Worm (Caenorhabditis elegans) whole organism, late embryonic: ENCODE measurements around the gene srv-15.

Experiments
- C38D4.7 ChIP-seq: fragments of 200-800 bp; sonication (Bioruptor generic); optimal IDR thresholded peaks from 2 replicates; lab custom pipeline; 2018; ENCODE audit warnings: mild to moderate bottlenecking, missing genetic modification characterization, moderate library complexity, missing compliant biosample characterization
- K09A11.1 ChIP-seq: sonication (generic microtip); optimal IDR thresholded peaks from 2 replicates; lab custom pipeline; 2017; ENCODE audit warnings: antibody characterized with exemption, mild to moderate bottlenecking, missing genetic modification characterization, missing compliant biosample characterization; ENCODE audit not compliant: insufficient read depth
- T23F11.4 ChIP-seq: fragments of 200-800 bp; sonication (Bioruptor generic); optimal IDR thresholded peaks from 2 replicates; lab custom pipeline; 2018; ENCODE audit warnings: mild to moderate bottlenecking, missing genetic modification characterization, missing compliant biosample characterization
- ama-1 ChIP-seq: fragments of 150-350 bp; optimal IDR thresholded peaks from 2 replicates; lab custom pipeline; 2014
- ceh-14 ChIP-seq: sonication (generic microtip); optimal IDR thresholded peaks from 2 replicates; lab custom pipeline; 2016; ENCODE audit warnings: missing genotype, missing genetic modification characterization, missing compliant biosample characterization
- ceh-18 ChIP-seq: sonication (generic microtip); optimal IDR thresholded peaks from 2 replicates; lab custom pipeline; 2016; ENCODE audit warnings: missing genetic modification characterization, missing compliant biosample characterization
- ceh-19 ChIP-seq: fragments of 200-800 bp; sonication (Bioruptor generic); optimal IDR thresholded peaks from 2 replicates; lab custom pipeline; 2018; ENCODE audit warnings: mild to moderate bottlenecking, missing genetic modification characterization, missing compliant biosample characterization
- ceh-2 ChIP-seq: sonication (generic microtip); optimal IDR thresholded peaks from 2 replicates; lab custom pipeline; 2016; ENCODE audit warnings: missing genotype, missing genetic modification characterization, missing compliant biosample characterization
- ceh-22 ChIP-seq: sonication (generic microtip); optimal IDR thresholded peaks from 2 replicates; lab custom pipeline; 2017; ENCODE audit warnings: missing biosample characterization, missing genetic modification characterization
- ceh-31 ChIP-seq: sonication (generic microtip); optimal IDR thresholded peaks from 2 replicates; lab custom pipeline; 2016; ENCODE audit warnings: missing genetic modification characterization, missing compliant biosample characterization
- ceh-34 ChIP-seq: sonication (generic microtip); optimal IDR thresholded peaks from 2 replicates; lab custom pipeline; 2016; ENCODE audit warnings: mild to moderate bottlenecking, missing genetic modification characterization, missing compliant biosample characterization
- ceh-45 ChIP-seq: fragments of 200-800 bp; sonication (Bioruptor generic); IDR thresholded peaks from 2 replicates; pipeline ENCODE4 v1.3.6; 2022; ENCODE audit warnings: missing genetic modification reagents, missing genetic modification characterization, missing compliant biosample characterization
- ceh-6 ChIP-seq: fragments of 200-800 bp; sonication (Bioruptor generic); optimal IDR thresholded peaks from 2 replicates; lab custom pipeline; 2018; ENCODE audit warnings: mild to moderate bottlenecking, missing genetic modification characterization, missing compliant biosample characterization
- ceh-9 ChIP-seq: sonication (generic microtip); optimal IDR thresholded peaks from 2 replicates; lab custom pipeline; 2016; ENCODE audit warnings: mild to moderate bottlenecking, missing genetic modification characterization, inconsistent platforms, missing compliant biosample characterization
- che-1 ChIP-seq: sonication (generic microtip); optimal IDR thresholded peaks from 2 replicates; lab custom pipeline; 2016; ENCODE audit warnings: mild to moderate bottlenecking, missing genetic modification characterization, missing compliant biosample characterization
- dmd-4 ChIP-seq: sonication (generic microtip); optimal IDR thresholded peaks from 2 replicates; lab custom pipeline; 2016; ENCODE audit warnings: borderline replicate concordance, missing genetic modification characterization, missing compliant biosample characterization
- elt-2 ChIP-seq: sonication (generic microtip); optimal IDR thresholded peaks from 2 replicates; lab custom pipeline; 2016; ENCODE audit warnings: missing genetic modification reagents, missing genetic modification characterization, missing compliant biosample characterization
- elt-4 ChIP-seq: sonication (generic microtip); optimal IDR thresholded peaks from 2 replicates; lab custom pipeline; 2016; ENCODE audit warnings: missing genetic modification characterization, missing compliant biosample characterization
- ets-4 ChIP-seq: sonication (generic microtip); optimal IDR thresholded peaks from 2 replicates; lab custom pipeline; 2016; ENCODE audit warnings: missing genetic modification characterization, missing compliant biosample characterization
- fkh-10 ChIP-seq: fragments of 150-350 bp; optimal IDR thresholded peaks from 2 replicates; lab custom pipeline; 2014; ENCODE audit warnings: missing biosample characterization, missing genetic modification reagents, missing genetic modification characterization
- hlh-15 ChIP-seq: sonication (generic microtip); optimal IDR thresholded peaks from 2 replicates; lab custom pipeline; 2016; ENCODE audit warnings: missing genetic modification characterization, missing compliant biosample characterization
- hlh-30 ChIP-seq: sonication (generic microtip); optimal IDR thresholded peaks from 2 replicates; lab custom pipeline; 2017; ENCODE audit warnings: antibody characterized with exemption, missing genetic modification characterization, missing compliant biosample characterization; ENCODE audit not compliant: insufficient read depth
- lim-6 ChIP-seq: sonication (generic microtip); optimal IDR thresholded peaks from 2 replicates; lab custom pipeline; 2016; ENCODE audit warnings: missing genetic modification characterization, missing compliant biosample characterization
- lin-11 ChIP-seq: fragments of 200-800 bp; sonication (Bioruptor generic); optimal IDR thresholded peaks from 2 replicates; lab custom pipeline; 2018; ENCODE audit warnings: mild to moderate bottlenecking, missing genetic modification characterization, missing compliant biosample characterization
- mec-3 ChIP-seq: sonication (generic microtip); optimal IDR thresholded peaks from 2 replicates; lab custom pipeline; 2016; ENCODE audit warnings: borderline replicate concordance, missing genetic modification characterization, missing compliant biosample characterization
- nhr-232 ChIP-seq: sonication (generic microtip); optimal IDR thresholded peaks from 2 replicates; lab custom pipeline; 2016; ENCODE audit warnings: missing genetic modification characterization, missing compliant biosample characterization
- npax-4 ChIP-seq: sonication (generic microtip); optimal IDR thresholded peaks from 2 replicates; lab custom pipeline; 2016; ENCODE audit warnings: missing genetic modification characterization, missing compliant biosample characterization
- pag-3 ChIP-seq: sonication (generic microtip); optimal IDR thresholded peaks from 2 replicates; lab custom pipeline; 2016; ENCODE audit warnings: missing compliant biosample characterization, missing genetic modification characterization, borderline replicate concordance
- pax-1 ChIP-seq: fragments of 150-350 bp; optimal IDR thresholded peaks from 2 replicates; lab custom pipeline; 2014; ENCODE audit warnings: missing biosample characterization, missing genetic modification characterization
- pha-2 ChIP-seq: sonication (generic microtip); optimal IDR thresholded peaks from 2 replicates; lab custom pipeline; 2017; ENCODE audit warnings: mild to moderate bottlenecking, missing genetic modification characterization, missing compliant biosample characterization
- pha-4 ChIP-seq: fragments of 150-350 bp; optimal IDR thresholded peaks from 2 replicates; lab custom pipeline; 2018; ENCODE audit warnings: missing biosample characterization, missing genetic modification reagents, missing genetic modification characterization
- pqm-1 ChIP-seq: sonication (generic microtip); optimal IDR thresholded peaks from 2 replicates; lab custom pipeline; 2016; ENCODE audit warnings: missing genetic modification characterization, missing compliant biosample characterization
- pros-1 ChIP-seq: fragments of 150-350 bp; optimal IDR thresholded peaks from 2 replicates; lab custom pipeline; 2014; ENCODE audit warnings: missing biosample characterization, missing genetic modification reagents, missing genetic modification characterization
- rnt-1 ChIP-seq: sonication (generic microtip); optimal IDR thresholded peaks from 2 replicates; lab custom pipeline; 2016; ENCODE audit warnings: missing genetic modification characterization, missing compliant biosample characterization
- sdc-2 ChIP-seq: sonication (generic microtip); optimal IDR thresholded peaks from 2 replicates; lab custom pipeline; 2016; ENCODE audit warnings: missing genotype, missing genetic modification characterization, missing compliant biosample characterization
- sox-2 ChIP-seq: fragments of 200-800 bp; sonication (Bioruptor generic); IDR thresholded peaks from 2 replicates; pipeline ENCODE4 v1.3.6; 2022; ENCODE audit warnings: missing genetic modification reagents, missing genetic modification characterization, missing compliant biosample characterization
- sox-4 ChIP-seq: sonication (generic microtip); optimal IDR thresholded peaks from 2 replicates; lab custom pipeline; 2017; ENCODE audit warnings: mild to moderate bottlenecking, missing genetic modification characterization, inconsistent platforms, missing compliant biosample characterization
- syd-9 ChIP-seq: sonication (generic microtip); optimal IDR thresholded peaks from 2 replicates; lab custom pipeline; 2016; ENCODE audit warnings: mild to moderate bottlenecking, missing genetic modification characterization, moderate library complexity, missing compliant biosample characterization
- tbx-7 ChIP-seq: sonication (generic microtip); optimal IDR thresholded peaks from 2 replicates; lab custom pipeline; 2016; ENCODE audit warnings: missing genotype, missing genetic modification characterization, missing compliant biosample characterization
- unc-3 ChIP-seq, 2 experiments: fragments of 200-800 bp in 1 of 2; sonication (Bioruptor generic) in 1 of 2; sonication (generic microtip) in 1 of 2; conservative IDR thresholded peaks in 1 of 2; optimal IDR thresholded peaks in 1 of 2; 2 replicates each; pipeline versions ENCODE4 v1.3.6 to Lab custom; 2016 to 2022; ENCODE audit warnings: missing compliant biosample characterization in 2 of 2, missing genetic modification characterization in 2 of 2, missing genetic modification reagents in 1 of 2
- unc-55 ChIP-seq: sonication (generic microtip); optimal IDR thresholded peaks from 2 replicates; lab custom pipeline; 2017; ENCODE audit warnings: missing biosample characterization, missing genetic modification reagents, missing genetic modification characterization
- unc-86 ChIP-seq: sonication (generic microtip); optimal IDR thresholded peaks from 2 replicates; lab custom pipeline; 2016; ENCODE audit warnings: missing genetic modification characterization, missing compliant biosample characterization
- zip-5 ChIP-seq: sonication (generic microtip); optimal IDR thresholded peaks from 2 replicates; lab custom pipeline; 2016; ENCODE audit warnings: missing genetic modification characterization, missing compliant biosample characterization
- ztf-16 ChIP-seq: sonication (generic microtip); optimal IDR thresholded peaks from 2 replicates; lab custom pipeline; 2017; ENCODE audit warnings: missing genetic modification characterization, missing compliant biosample characterization

Gene srv-15

DNA sequence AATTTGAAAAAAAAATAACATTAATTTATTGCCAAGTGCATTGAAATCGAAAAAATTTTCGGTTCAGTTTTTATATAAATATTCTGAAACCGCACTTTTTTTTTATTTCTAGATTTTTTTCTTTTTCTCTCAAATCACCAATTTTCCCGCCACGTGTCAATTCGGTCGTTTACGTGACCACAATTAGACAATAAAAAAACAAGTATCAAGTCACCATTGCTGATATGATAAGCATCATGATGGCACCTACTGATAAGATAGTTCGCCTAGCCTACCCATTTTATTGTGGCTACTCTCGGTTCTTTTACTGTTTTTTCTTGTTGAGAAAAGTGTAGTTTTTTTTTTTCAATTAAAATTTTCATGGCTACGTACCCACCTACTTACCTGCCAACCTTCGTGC, 23.4 kb downstream of the srv-15 start:
- TF ChIP-seq elt-2 (tag; lab: Kevin White, UChicago): peak; percentile 93
- TF ChIP-seq mec-3 (tag; lab: Kevin White, UChicago): no peak

DNA sequence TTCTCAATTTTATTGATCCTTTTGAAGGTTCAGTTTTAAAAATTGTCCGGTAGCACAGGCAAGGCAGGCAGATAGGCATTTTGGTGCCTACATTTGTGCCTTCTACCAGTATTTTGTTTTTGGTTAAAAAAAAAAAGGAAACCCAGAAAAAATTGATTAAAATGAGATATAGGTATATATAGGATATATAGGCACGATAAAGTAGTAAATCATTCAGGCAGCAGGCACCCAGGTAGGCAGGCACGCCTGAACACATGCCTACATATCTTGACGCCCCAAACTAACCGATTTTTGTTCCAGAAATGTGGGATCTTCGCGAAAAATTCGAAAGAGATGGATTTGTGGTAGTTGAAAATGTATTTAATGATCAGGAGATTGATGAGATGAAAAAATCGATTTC, 23.9 kb downstream of the srv-15 start, which contains the start of gene Y105C5B.9:
Gene Y105C5B.9 (plus strand): TSS at position 301 of the 400 bp plus-strand sequence.
- no peak for TF ChIP-seq pros-1 (tag; lab: Kevin White, UChicago)
- TF ChIP-seq mec-3 (tag; lab: Kevin White, UChicago): no peak
- TF ChIP-seq syd-9 (tag; lab: Kevin White, UChicago): no peak
- no peak for TF ChIP-seq tbx-7
- TF ChIP-seq pax-1 (tag; lab: Kevin White, UChicago): no peak
- TF ChIP-seq pag-3: no peak
- no peak for TF ChIP-seq ceh-19 (GFP tag; lab: Kevin White, UChicago)
- TF ChIP-seq pha-2 (tag; lab: Kevin White, UChicago): no peak
- no peak for TF ChIP-seq fkh-10 (GFP tag; lab: Kevin White, UChicago)
- TF ChIP-seq, all 69 proteins: peak for 0

DNA sequence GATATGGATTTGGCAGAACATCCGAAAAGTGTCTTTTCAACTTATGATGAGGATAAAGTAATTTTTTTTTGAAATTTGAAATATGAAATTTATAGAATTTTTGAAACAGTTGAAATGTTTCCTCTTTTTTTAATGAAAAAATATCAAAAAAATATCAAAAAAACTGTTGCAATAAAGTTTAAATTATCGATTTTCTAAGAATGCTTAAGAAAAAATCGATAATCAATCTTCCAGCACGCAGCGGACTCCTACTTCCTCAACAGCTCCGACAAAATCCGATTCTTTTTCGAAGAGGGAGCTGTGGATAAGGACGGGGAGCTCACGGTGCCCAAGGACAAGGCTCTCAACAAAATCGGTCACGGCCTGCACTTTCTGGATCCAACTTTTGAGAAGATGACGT, 24.3 kb downstream of the srv-15 start:
- TF ChIP-seq pax-1 (tag; lab: Kevin White, UChicago): no peak
- no peak for TF ChIP-seq unc-3 (GFP tag; conservative IDR thresholded peaks at IDR 0.05; lab: Robert Waterston, UW)
- TF ChIP-seq unc-3 (tag; optimal IDR thresholded peaks at IDR 0.05; lab: Kevin White, UChicago): no peak
- TF ChIP-seq ztf-16 (tag; lab: Kevin White, UChicago): no peak
- TF ChIP-seq unc-55 (GFP tag; lab: Kevin White, UChicago): no peak
- no peak for TF ChIP-seq ceh-9 (tag; lab: Kevin White, UChicago)

DNA sequence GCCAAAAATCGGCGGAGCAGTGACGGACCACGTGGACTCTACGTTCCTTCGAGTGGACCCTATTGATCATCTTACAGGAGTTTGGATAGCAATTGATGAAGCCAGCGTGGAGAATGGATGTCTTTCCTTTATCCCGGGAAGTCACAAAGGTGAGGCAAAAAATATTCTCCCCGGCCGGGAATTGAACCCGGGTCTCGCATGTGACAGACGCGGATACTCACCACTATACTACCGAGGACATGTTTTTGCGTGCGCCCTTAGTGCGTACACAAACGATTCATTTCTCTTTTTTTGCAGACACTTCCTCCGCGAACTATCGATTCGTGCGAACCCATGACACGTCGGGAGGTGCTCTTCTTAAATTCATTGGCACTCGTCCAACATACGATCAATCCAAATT, 24.8 kb downstream of the srv-15 start:
- no peak for TF ChIP-seq rnt-1 (tag; lab: Kevin White, UChicago)
- no peak for TF ChIP-seq pha-2 (tag; lab: Kevin White, UChicago)
- no peak for TF ChIP-seq ceh-45
- TF ChIP-seq che-1 (tag; lab: Kevin White, UChicago): peak; percentile 24
- TF ChIP-seq fkh-10 (GFP tag; lab: Kevin White, UChicago): no peak
- TF ChIP-seq K09A11.1 (tag; lab: Kevin White, UChicago): no peak
- no peak for TF ChIP-seq nhr-232 (tag; lab: Kevin White, UChicago)
- TF ChIP-seq T23F11.4 (GFP tag; lab: Kevin White, UChicago): no peak
- no peak for TF ChIP-seq ceh-6 (GFP tag; lab: Kevin White, UChicago)
- TF ChIP-seq lim-6 (tag; lab: Kevin White, UChicago): no peak
- no peak for TF ChIP-seq unc-3 (GFP tag; conservative IDR thresholded peaks at IDR 0.05; lab: Robert Waterston, UW)
- TF ChIP-seq unc-3 (tag; optimal IDR thresholded peaks at IDR 0.05; lab: Kevin White, UChicago): no peak
- no peak for TF ChIP-seq sox-2 (GFP tag; lab: Robert Waterston, UW)
- TF ChIP-seq C38D4.7 (GFP tag; lab: Kevin White, UChicago): no peak
- TF ChIP-seq dmd-4: no peak
- TF ChIP-seq hlh-30: peak; percentile 64

DNA sequence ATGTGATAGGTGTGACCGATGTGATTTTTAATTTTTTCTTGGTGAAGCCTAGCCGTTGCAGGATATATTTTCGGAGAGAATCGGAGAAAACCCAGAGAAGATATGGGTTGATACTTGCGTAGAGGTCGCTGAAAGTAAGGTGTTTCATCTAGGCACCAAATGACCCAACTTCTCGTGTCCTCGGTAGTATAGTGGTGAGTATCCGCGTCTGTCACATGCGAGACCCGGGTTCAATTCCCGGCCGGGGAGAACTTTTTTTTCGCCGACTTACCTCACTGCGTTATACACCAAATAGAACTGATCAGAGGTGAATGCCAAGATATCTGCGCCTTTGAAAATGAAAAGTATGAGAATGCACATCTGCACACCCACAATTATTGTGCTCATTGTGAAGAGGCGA, 25.5 kb downstream of the srv-15 start:
- no peak for TF ChIP-seq lin-11 (tag; lab: Kevin White, UChicago)
- peak; percentile 11 for TF ChIP-seq syd-9 (tag; lab: Kevin White, UChicago)
- no peak for TF ChIP-seq elt-4 (tag; lab: Kevin White, UChicago)
- TF ChIP-seq ceh-31 (tag; lab: Kevin White, UChicago): no peak
- TF ChIP-seq sox-4 (tag; lab: Kevin White, UChicago): no peak
- no peak for TF ChIP-seq ceh-19 (GFP tag; lab: Kevin White, UChicago)
- no peak for TF ChIP-seq ama-1 (lab: Kevin White, UChicago)
- TF ChIP-seq ceh-18 (tag; lab: Kevin White, UChicago): no peak
- no peak for TF ChIP-seq sdc-2 (tag; lab: Kevin White, UChicago)
- TF ChIP-seq ets-4 (tag; lab: Kevin White, UChicago): no peak
- no peak for TF ChIP-seq npax-4
- TF ChIP-seq ceh-22: no peak
- TF ChIP-seq ceh-34 (tag; lab: Kevin White, UChicago): peak; percentile 23
- TF ChIP-seq T23F11.4 (GFP tag; lab: Kevin White, UChicago): no peak
- peak; percentile 51 for TF ChIP-seq elt-2 (tag; lab: Kevin White, UChicago)
- TF ChIP-seq pha-4 (tag; lab: Kevin White, UChicago): no peak
- no peak for TF ChIP-seq hlh-15 (tag; lab: Kevin White, UChicago)
- TF ChIP-seq che-1 (tag; lab: Kevin White, UChicago): peak; percentile 11
- TF ChIP-seq ceh-6 (GFP tag; lab: Kevin White, UChicago): peak; percentile 16
- no peak for TF ChIP-seq unc-86
- TF ChIP-seq zip-5 (tag; lab: Kevin White, UChicago): no peak
- TF ChIP-seq ceh-2 (tag; lab: Kevin White, UChicago): no peak
- TF ChIP-seq pqm-1 (tag; lab: Kevin White, UChicago): no peak
- no peak for TF ChIP-seq ceh-14 (tag; lab: Kevin White, UChicago)
